Worm (Caenorhabditis elegans) whole organism, early embryonic: ENCODE results near the gene mnm-2.

Source experiments
- ama-1 ChIP-seq: fragments of 150-350 bp; optimal IDR thresholded peaks from 2 replicates; lab custom pipeline; 2014
- ceh-36 ChIP-seq: sonication (generic microtip); optimal IDR thresholded peaks from 2 replicates; lab custom pipeline; 2016; ENCODE audit warnings: missing genetic modification characterization, inconsistent platforms, missing compliant biosample characterization
- ets-7 ChIP-seq: sonication (generic microtip); optimal IDR thresholded peaks from 2 replicates; lab custom pipeline; 2016; ENCODE audit warnings: missing genotype, missing genetic modification characterization, missing compliant biosample characterization
- hmbx-1 ChIP-seq: sonication (generic microtip); optimal IDR thresholded peaks from 2 replicates; lab custom pipeline; 2016; ENCODE audit warnings: mild to moderate bottlenecking, missing genetic modification characterization, missing compliant biosample characterization
- tbx-37 ChIP-seq: fragments of 200-800 bp; sonication (Bioruptor generic); conservative IDR thresholded peaks from 2 replicates; pipeline ENCODE4 v1.3.6; 2022; ENCODE audit warnings: missing genetic modification reagents, missing genetic modification characterization, missing compliant biosample characterization

DNA sequence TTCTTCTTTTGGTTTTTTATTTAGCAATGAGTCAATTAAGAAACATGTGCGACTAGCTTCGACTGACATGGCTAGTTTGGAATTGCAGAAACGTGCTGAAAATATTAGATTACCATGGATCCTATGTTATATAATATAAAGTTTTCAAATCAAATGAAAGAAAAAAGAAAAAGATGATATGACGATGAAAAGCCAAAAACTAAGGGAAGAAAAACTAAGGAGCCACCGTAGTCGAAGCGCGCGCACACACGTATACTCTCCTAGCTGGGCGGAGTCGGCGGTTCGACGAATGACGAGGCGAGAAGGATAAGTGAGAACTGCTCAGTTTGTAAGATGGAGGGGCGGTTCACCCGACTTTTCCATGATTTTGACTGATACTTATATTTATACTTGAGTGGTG is at the start of gene mnm-2:
- TF ChIP-seq ets-7 (tag; lab: Kevin White, UChicago) (no peak), ceh-36 (tag; lab: Kevin White, UChicago) (no peak), ama-1 (no peak), tbx-37 (no peak), hmbx-1 (tag; lab: Kevin White, UChicago) (no peak)
